Worm (Caenorhabditis elegans) whole organism, late embryonic: ENCODE data around the gene fzo-1.

ENCODE experiments used
- F13H6.1 ChIP-seq: sonication (generic microtip); optimal IDR thresholded peaks from 2 replicates; lab custom pipeline; 2016; ENCODE audit warnings: missing genetic modification characterization, missing compliant biosample characterization
- K02D7.2 ChIP-seq: sonication (generic microtip); optimal IDR thresholded peaks from 2 replicates; lab custom pipeline; 2017; ENCODE audit warnings: mild to moderate bottlenecking, missing genetic modification characterization, missing compliant biosample characterization
- T23F11.4 ChIP-seq: fragments of 200-800 bp; sonication (Bioruptor generic); optimal IDR thresholded peaks from 2 replicates; lab custom pipeline; 2018; ENCODE audit warnings: mild to moderate bottlenecking, missing genetic modification characterization, missing compliant biosample characterization
- ahr-1 ChIP-seq: sonication (generic microtip); optimal IDR thresholded peaks from 2 replicates; lab custom pipeline; 2016; ENCODE audit warnings: missing genetic modification characterization, missing compliant biosample characterization
- ama-1 ChIP-seq: fragments of 150-350 bp; optimal IDR thresholded peaks from 2 replicates; lab custom pipeline; 2014
- ceh-14 ChIP-seq: sonication (generic microtip); optimal IDR thresholded peaks from 2 replicates; lab custom pipeline; 2016; ENCODE audit warnings: missing genotype, missing genetic modification characterization, missing compliant biosample characterization
- ceh-18 ChIP-seq: sonication (generic microtip); optimal IDR thresholded peaks from 2 replicates; lab custom pipeline; 2016; ENCODE audit warnings: missing genetic modification characterization, missing compliant biosample characterization
- ceh-19 ChIP-seq: fragments of 200-800 bp; sonication (Bioruptor generic); optimal IDR thresholded peaks from 2 replicates; lab custom pipeline; 2018; ENCODE audit warnings: mild to moderate bottlenecking, missing genetic modification characterization, missing compliant biosample characterization
- ceh-2 ChIP-seq: sonication (generic microtip); optimal IDR thresholded peaks from 2 replicates; lab custom pipeline; 2016; ENCODE audit warnings: missing genotype, missing genetic modification characterization, missing compliant biosample characterization
- ceh-22 ChIP-seq: sonication (generic microtip); optimal IDR thresholded peaks from 2 replicates; lab custom pipeline; 2017; ENCODE audit warnings: missing biosample characterization, missing genetic modification characterization
- ceh-24 ChIP-seq: sonication (generic microtip); optimal IDR thresholded peaks from 2 replicates; lab custom pipeline; 2016; ENCODE audit warnings: mild to moderate bottlenecking, missing genetic modification characterization, missing compliant biosample characterization
- ceh-30 ChIP-seq: fragments of 150-350 bp; optimal IDR thresholded peaks from 2 replicates; lab custom pipeline; 2014; ENCODE audit warnings: missing biosample characterization, missing genetic modification characterization
- ceh-31 ChIP-seq: sonication (generic microtip); optimal IDR thresholded peaks from 2 replicates; lab custom pipeline; 2016; ENCODE audit warnings: missing genetic modification characterization, missing compliant biosample characterization
- ceh-34 ChIP-seq: sonication (generic microtip); optimal IDR thresholded peaks from 2 replicates; lab custom pipeline; 2016; ENCODE audit warnings: mild to moderate bottlenecking, missing genetic modification characterization, missing compliant biosample characterization
- ceh-45 ChIP-seq: fragments of 200-800 bp; sonication (Bioruptor generic); IDR thresholded peaks from 2 replicates; pipeline ENCODE4 v1.3.6; 2022; ENCODE audit warnings: missing genetic modification reagents, missing genetic modification characterization, missing compliant biosample characterization
- ceh-48 ChIP-seq: sonication (generic microtip); optimal IDR thresholded peaks from 2 replicates; lab custom pipeline; 2016; ENCODE audit warnings: missing genetic modification characterization, inconsistent platforms, missing compliant biosample characterization
- ceh-6 ChIP-seq: fragments of 200-800 bp; sonication (Bioruptor generic); optimal IDR thresholded peaks from 2 replicates; lab custom pipeline; 2018; ENCODE audit warnings: mild to moderate bottlenecking, missing genetic modification characterization, missing compliant biosample characterization
- ceh-9 ChIP-seq: sonication (generic microtip); optimal IDR thresholded peaks from 2 replicates; lab custom pipeline; 2016; ENCODE audit warnings: mild to moderate bottlenecking, missing genetic modification characterization, inconsistent platforms, missing compliant biosample characterization
- dmd-4 ChIP-seq: sonication (generic microtip); optimal IDR thresholded peaks from 2 replicates; lab custom pipeline; 2016; ENCODE audit warnings: borderline replicate concordance, missing genetic modification characterization, missing compliant biosample characterization
- dve-1 ChIP-seq: sonication (generic microtip); optimal IDR thresholded peaks from 2 replicates; lab custom pipeline; 2017; ENCODE audit warnings: antibody characterized with exemption, mild to moderate bottlenecking, missing genetic modification characterization, missing compliant biosample characterization
- eyg-1 ChIP-seq: sonication (generic microtip); optimal IDR thresholded peaks from 2 replicates; lab custom pipeline; 2016; ENCODE audit warnings: missing genotype, missing genetic modification characterization, missing compliant biosample characterization
- fax-1 ChIP-seq: sonication (generic microtip); optimal IDR thresholded peaks from 2 replicates; lab custom pipeline; 2016; ENCODE audit warnings: missing genotype, missing genetic modification characterization, missing compliant biosample characterization
- fkh-6 ChIP-seq: sonication (generic microtip); optimal IDR thresholded peaks from 2 replicates; lab custom pipeline; 2016; ENCODE audit warnings: missing genetic modification characterization, missing compliant biosample characterization
- gmeb-2 ChIP-seq: sonication (generic microtip); optimal IDR thresholded peaks from 2 replicates; lab custom pipeline; 2016; ENCODE audit warnings: missing genetic modification characterization, inconsistent platforms, missing compliant biosample characterization
- hlh-13 ChIP-seq: fragments of 200-800 bp; sonication (Bioruptor generic); optimal IDR thresholded peaks from 2 replicates; lab custom pipeline; 2018; ENCODE audit warnings: mild to moderate bottlenecking, missing genetic modification characterization, missing compliant biosample characterization
- hlh-30 ChIP-seq: sonication (generic microtip); optimal IDR thresholded peaks from 2 replicates; lab custom pipeline; 2017; ENCODE audit warnings: antibody characterized with exemption, missing genetic modification characterization, missing compliant biosample characterization; ENCODE audit not compliant: insufficient read depth
- hlh-6 ChIP-seq: sonication (generic microtip); optimal IDR thresholded peaks from 2 replicates; lab custom pipeline; 2016; ENCODE audit warnings: missing genotype, missing genetic modification characterization, missing compliant biosample characterization
- hlh-8 ChIP-seq: sonication (generic microtip); optimal IDR thresholded peaks from 2 replicates; lab custom pipeline; 2016; ENCODE audit warnings: missing genotype, missing genetic modification characterization, missing compliant biosample characterization
- lim-6 ChIP-seq: sonication (generic microtip); optimal IDR thresholded peaks from 2 replicates; lab custom pipeline; 2016; ENCODE audit warnings: missing genetic modification characterization, missing compliant biosample characterization
- lin-11 ChIP-seq: fragments of 200-800 bp; sonication (Bioruptor generic); optimal IDR thresholded peaks from 2 replicates; lab custom pipeline; 2018; ENCODE audit warnings: mild to moderate bottlenecking, missing genetic modification characterization, missing compliant biosample characterization
- madf-2 ChIP-seq: sonication (generic microtip); optimal IDR thresholded peaks from 2 replicates; lab custom pipeline; 2017; ENCODE audit warnings: missing genetic modification characterization, missing compliant biosample characterization
- mec-3 ChIP-seq: sonication (generic microtip); optimal IDR thresholded peaks from 2 replicates; lab custom pipeline; 2016; ENCODE audit warnings: borderline replicate concordance, missing genetic modification characterization, missing compliant biosample characterization
- nfya-1 ChIP-seq: sonication (generic microtip); optimal IDR thresholded peaks from 2 replicates; lab custom pipeline; 2017; ENCODE audit warnings: missing genetic modification characterization, mild to moderate bottlenecking, missing compliant biosample characterization, antibody characterized with exemption, moderate library complexity
- nhr-11 ChIP-seq: fragments of 150-350 bp; optimal IDR thresholded peaks from 2 replicates; lab custom pipeline; 2014; ENCODE audit warnings: missing biosample characterization, missing genetic modification characterization
- nhr-232 ChIP-seq: sonication (generic microtip); optimal IDR thresholded peaks from 2 replicates; lab custom pipeline; 2016; ENCODE audit warnings: missing genetic modification characterization, missing compliant biosample characterization
- npax-4 ChIP-seq: sonication (generic microtip); optimal IDR thresholded peaks from 2 replicates; lab custom pipeline; 2016; ENCODE audit warnings: missing genetic modification characterization, missing compliant biosample characterization
- odd-2 ChIP-seq: sonication (generic microtip); optimal IDR thresholded peaks from 2 replicates; lab custom pipeline; 2017; ENCODE audit warnings: antibody characterized with exemption, mild to moderate bottlenecking, missing genetic modification characterization, missing compliant biosample characterization
- pag-3 ChIP-seq: sonication (generic microtip); optimal IDR thresholded peaks from 2 replicates; lab custom pipeline; 2016; ENCODE audit warnings: missing compliant biosample characterization, missing genetic modification characterization, borderline replicate concordance
- pat-9 ChIP-seq: fragments of 200-800 bp; sonication (Bioruptor generic); optimal IDR thresholded peaks from 2 replicates; lab custom pipeline; 2018; ENCODE audit warnings: mild to moderate bottlenecking, missing genetic modification characterization, moderate library complexity, missing compliant biosample characterization
- pax-1 ChIP-seq: fragments of 150-350 bp; optimal IDR thresholded peaks from 2 replicates; lab custom pipeline; 2014; ENCODE audit warnings: missing biosample characterization, missing genetic modification characterization
- pha-2 ChIP-seq: sonication (generic microtip); optimal IDR thresholded peaks from 2 replicates; lab custom pipeline; 2017; ENCODE audit warnings: mild to moderate bottlenecking, missing genetic modification characterization, missing compliant biosample characterization
- pha-4 ChIP-seq: fragments of 150-350 bp; optimal IDR thresholded peaks from 2 replicates; lab custom pipeline; 2018; ENCODE audit warnings: missing biosample characterization, missing genetic modification reagents, missing genetic modification characterization
- pqm-1 ChIP-seq: sonication (generic microtip); optimal IDR thresholded peaks from 2 replicates; lab custom pipeline; 2016; ENCODE audit warnings: missing genetic modification characterization, missing compliant biosample characterization
- rnt-1 ChIP-seq: sonication (generic microtip); optimal IDR thresholded peaks from 2 replicates; lab custom pipeline; 2016; ENCODE audit warnings: missing genetic modification characterization, missing compliant biosample characterization
- sox-2 ChIP-seq: fragments of 200-800 bp; sonication (Bioruptor generic); IDR thresholded peaks from 2 replicates; pipeline ENCODE4 v1.3.6; 2022; ENCODE audit warnings: missing genetic modification reagents, missing genetic modification characterization, missing compliant biosample characterization
- tbx-2 ChIP-seq: sonication (generic microtip); optimal IDR thresholded peaks from 2 replicates; lab custom pipeline; 2016; ENCODE audit warnings: missing genetic modification characterization, missing compliant biosample characterization
- tbx-7 ChIP-seq: sonication (generic microtip); optimal IDR thresholded peaks from 2 replicates; lab custom pipeline; 2016; ENCODE audit warnings: missing genotype, missing genetic modification characterization, missing compliant biosample characterization
- ttx-3 ChIP-seq: sonication (generic microtip); optimal IDR thresholded peaks from 2 replicates; lab custom pipeline; 2016; ENCODE audit warnings: missing genetic modification reagents, missing genetic modification characterization, missing compliant biosample characterization
- unc-42 ChIP-seq: sonication (generic microtip); optimal IDR thresholded peaks from 2 replicates; lab custom pipeline; 2016; ENCODE audit warnings: missing genotype, missing genetic modification characterization, missing compliant biosample characterization
- unc-55 ChIP-seq: sonication (generic microtip); optimal IDR thresholded peaks from 2 replicates; lab custom pipeline; 2017; ENCODE audit warnings: missing biosample characterization, missing genetic modification reagents, missing genetic modification characterization
- unc-86 ChIP-seq: sonication (generic microtip); optimal IDR thresholded peaks from 2 replicates; lab custom pipeline; 2016; ENCODE audit warnings: missing genetic modification characterization, missing compliant biosample characterization
- zip-5 ChIP-seq: sonication (generic microtip); optimal IDR thresholded peaks from 2 replicates; lab custom pipeline; 2016; ENCODE audit warnings: missing genetic modification characterization, missing compliant biosample characterization
- ztf-16 ChIP-seq: sonication (generic microtip); optimal IDR thresholded peaks from 2 replicates; lab custom pipeline; 2017; ENCODE audit warnings: missing genetic modification characterization, missing compliant biosample characterization

fzo-1 gene

ce11 chrII:5836153-5836719, at the start of gene fzo-1:
fzo-1 (minus strand) TSS chrII:5836203.
- TF ChIP-seq ceh-30 (tag; lab: Kevin White, UChicago): no peak
- no peak for TF ChIP-seq unc-55 (GFP tag; lab: Kevin White, UChicago)
- no peak for TF ChIP-seq hlh-30 (tag; lab: Kevin White, UChicago)
- TF ChIP-seq ztf-16: peak; percentile 68
- peak; percentile 71 for TF ChIP-seq unc-42
- no peak for TF ChIP-seq K02D7.2 (tag; lab: Kevin White, UChicago)
- TF ChIP-seq pag-3 (tag; lab: Kevin White, UChicago): peak; percentile 75
- TF ChIP-seq npax-4 (tag; lab: Kevin White, UChicago): peak; percentile 16
- TF ChIP-seq odd-2 (tag; lab: Kevin White, UChicago): no peak
- peak; percentile 23 for TF ChIP-seq ceh-48
- no peak for TF ChIP-seq ceh-45 (GFP tag; lab: Robert Waterston, UW)
- TF ChIP-seq ceh-14: peak; percentile 88
- TF ChIP-seq pha-2 (tag; lab: Kevin White, UChicago): peak; percentile 54
- peak; percentile 80 for TF ChIP-seq F13H6.1 (tag; lab: Kevin White, UChicago)
- peak; percentile 49 for TF ChIP-seq pax-1 (tag; lab: Kevin White, UChicago)
- peak; percentile 67 for TF ChIP-seq eyg-1
- peak; percentile 97 for TF ChIP-seq tbx-7 (tag; lab: Kevin White, UChicago)
- TF ChIP-seq ceh-34 (tag; lab: Kevin White, UChicago): peak; percentile 75
- peak; percentile 60 for TF ChIP-seq fkh-6
- TF ChIP-seq hlh-13: no peak
- no peak for TF ChIP-seq ceh-22 (tag; lab: Kevin White, UChicago)
- TF ChIP-seq sox-2 (GFP tag; lab: Robert Waterston, UW): no peak
- TF ChIP-seq hlh-6 (tag; lab: Kevin White, UChicago): no peak
- peak; percentile 40 for TF ChIP-seq mec-3 (tag; lab: Kevin White, UChicago)
- TF ChIP-seq ceh-24 (tag; lab: Kevin White, UChicago): peak; percentile 35
- TF ChIP-seq zip-5 (tag; lab: Kevin White, UChicago): peak; percentile 96
- TF ChIP-seq lim-6: peak; percentile 86
- TF ChIP-seq lin-11 (tag; lab: Kevin White, UChicago): no peak
- TF ChIP-seq pqm-1 (tag; lab: Kevin White, UChicago): peak; percentile 74
- no peak for TF ChIP-seq ceh-9 (tag; lab: Kevin White, UChicago)
- TF ChIP-seq ceh-6: no peak
- no peak for TF ChIP-seq madf-2
- peak; percentile 99 for TF ChIP-seq ceh-31 (tag; lab: Kevin White, UChicago)
- TF ChIP-seq ceh-19 (GFP tag; lab: Kevin White, UChicago): peak; percentile 39
- peak; percentile 92 for TF ChIP-seq hlh-8 (tag; lab: Kevin White, UChicago)
- TF ChIP-seq ttx-3: no peak
- peak; percentile 90 for TF ChIP-seq fax-1 (tag; lab: Kevin White, UChicago)
- TF ChIP-seq tbx-2: peak; percentile 95
- peak; percentile 28 for TF ChIP-seq ceh-18 (tag; lab: Kevin White, UChicago)
- TF ChIP-seq pha-4: no peak
- TF ChIP-seq dmd-4 (tag; lab: Kevin White, UChicago): peak; percentile 36
- TF ChIP-seq T23F11.4: no peak
- TF ChIP-seq ama-1 (lab: Kevin White, UChicago): no peak
- TF ChIP-seq unc-86 (tag; lab: Kevin White, UChicago): peak; percentile 15
- TF ChIP-seq rnt-1 (tag; lab: Kevin White, UChicago): peak; percentile 59
- TF ChIP-seq gmeb-2 (tag; lab: Kevin White, UChicago): peak; percentile 42
- TF ChIP-seq nhr-232: no peak
- no peak for TF ChIP-seq dve-1
- TF ChIP-seq nfya-1 (tag; lab: Kevin White, UChicago): no peak
- peak; percentile 81 for TF ChIP-seq ahr-1 (tag; lab: Kevin White, UChicago)
- no peak for TF ChIP-seq nhr-11 (tag; lab: Kevin White, UChicago)
- no peak for TF ChIP-seq pat-9 (tag; lab: Kevin White, UChicago)
- peak; percentile 97 for TF ChIP-seq ceh-2 (tag; lab: Kevin White, UChicago)
